Worm (Caenorhabditis elegans) whole organism, young adult: ENCODE results near the gene T26H10.2.

ENCODE experiments used
- F33H1.4 ChIP-seq: fragments of 200-800 bp; sonication (Bioruptor generic); IDR thresholded peaks from 2 replicates; pipeline ENCODE4 v1.3.6; 2022; ENCODE audit warnings: missing genetic modification reagents, missing genetic modification characterization, missing compliant biosample characterization
- F55B11.4 ChIP-seq: sonication (generic microtip); optimal IDR thresholded peaks from 2 replicates; lab custom pipeline; 2016; ENCODE audit warnings: missing compliant biosample characterization, missing genetic modification characterization, borderline replicate concordance; ENCODE audit not compliant: insufficient read depth
- F57A8.1 ChIP-seq: fragments of 200-800 bp; sonication (Bioruptor generic); optimal IDR thresholded peaks from 2 replicates; lab custom pipeline; 2018; ENCODE audit warnings: mild to moderate bottlenecking, missing genetic modification characterization, moderate library complexity, missing compliant biosample characterization
- F57C9.4 ChIP-seq: sonication (generic microtip); optimal IDR thresholded peaks from 2 replicates; lab custom pipeline; 2017; ENCODE audit warnings: mild to moderate bottlenecking, missing genetic modification characterization, missing compliant biosample characterization
- K11D2.4 ChIP-seq: fragments of 200-800 bp; sonication (Bioruptor generic); IDR thresholded peaks from 2 replicates; pipeline ENCODE4 v1.3.6; 2022; ENCODE audit warnings: missing genetic modification reagents, missing genetic modification characterization, missing compliant biosample characterization
- K12H6.12 ChIP-seq: fragments of 200-800 bp; sonication (Bioruptor generic); optimal IDR thresholded peaks from 2 replicates; lab custom pipeline; 2018; ENCODE audit warnings: mild to moderate bottlenecking, missing genetic modification characterization, missing compliant biosample characterization
- Y53F4B.3 ChIP-seq: fragments of 200-800 bp; sonication (Bioruptor generic); IDR thresholded peaks from 2 replicates; pipeline ENCODE4 v1.3.6; 2022; ENCODE audit warnings: missing genetic modification reagents, missing genetic modification characterization, missing compliant biosample characterization
- Y53G8AR.9 ChIP-seq: fragments of 200-800 bp; sonication (Bioruptor generic); conservative IDR thresholded peaks from 2 replicates; pipeline ENCODE4 v1.3.6; 2022; ENCODE audit warnings: missing genetic modification reagents, missing genetic modification characterization, missing compliant biosample characterization
- Y95B8A.8 ChIP-seq: fragments of 200-800 bp; sonication (Bioruptor generic); IDR thresholded peaks from 2 replicates; pipeline ENCODE4 v1.3.6; 2022; ENCODE audit warnings: missing genetic modification reagents, missing genetic modification characterization, missing compliant biosample characterization
- aptf-3 ChIP-seq: fragments of 200-800 bp; sonication (Bioruptor generic); IDR thresholded peaks from 2 replicates; pipeline ENCODE4 v1.3.6; 2022; ENCODE audit warnings: missing genetic modification characterization, missing compliant biosample characterization
- atf-7 ChIP-seq: sonication (generic microtip); optimal IDR thresholded peaks from 2 replicates; lab custom pipeline; 2017; ENCODE audit warnings: mild to moderate bottlenecking, missing genetic modification characterization, missing compliant biosample characterization
- ccch-3 ChIP-seq: fragments of 200-800 bp; sonication (Bioruptor generic); optimal IDR thresholded peaks from 2 replicates; lab custom pipeline; 2018; ENCODE audit warnings: mild to moderate bottlenecking, missing genetic modification characterization, missing compliant biosample characterization
- ceh-100 ChIP-seq: fragments of 200-800 bp; sonication (Bioruptor generic); IDR thresholded peaks from 2 replicates; pipeline ENCODE4 v1.3.6; 2022; ENCODE audit warnings: missing genetic modification reagents, missing genetic modification characterization, missing compliant biosample characterization
- chd-7 ChIP-seq: sonication (generic microtip); optimal IDR thresholded peaks from 2 replicates; lab custom pipeline; 2016; ENCODE audit warnings: mild to moderate bottlenecking, missing genetic modification characterization, moderate library complexity, missing compliant biosample characterization
- dpff-1 ChIP-seq: sonication (generic microtip); optimal IDR thresholded peaks from 2 replicates; lab custom pipeline; 2017; ENCODE audit warnings: mild to moderate bottlenecking, missing genetic modification characterization, missing compliant biosample characterization
- egrh-3 ChIP-seq: fragments of 200-800 bp; sonication (Bioruptor generic); IDR thresholded peaks from 2 replicates; pipeline ENCODE4 v1.3.6; 2022; ENCODE audit warnings: missing genetic modification reagents, missing genetic modification characterization, missing compliant biosample characterization
- him-1 ChIP-seq: sonication (generic microtip); optimal IDR thresholded peaks from 2 replicates; lab custom pipeline; 2016; ENCODE audit warnings: missing genotype, missing genetic modification reagents, missing genetic modification characterization, missing compliant biosample characterization
- hlh-26 ChIP-seq: fragments of 200-800 bp; sonication (Bioruptor generic); conservative IDR thresholded peaks from 2 replicates; pipeline ENCODE4 v1.3.6; 2022; ENCODE audit warnings: missing genetic modification reagents, missing genetic modification characterization, missing compliant biosample characterization
- hmg-20 ChIP-seq: fragments of 200-800 bp; sonication (Bioruptor generic); IDR thresholded peaks from 2 replicates; pipeline ENCODE4 v1.3.6; 2022; ENCODE audit warnings: missing genetic modification reagents, missing genetic modification characterization, missing compliant biosample characterization
- hsf-1 ChIP-seq: fragments of 200-800 bp; sonication (Bioruptor generic); IDR thresholded peaks from 2 replicates; pipeline ENCODE4 v1.3.6; 2022; ENCODE audit warnings: missing genetic modification reagents, missing genetic modification characterization, missing compliant biosample characterization
- lag-1 ChIP-seq: fragments of 200-800 bp; sonication (Bioruptor generic); IDR thresholded peaks from 2 replicates; pipeline ENCODE4 v1.3.6; 2022; ENCODE audit warnings: missing genetic modification reagents, missing genetic modification characterization, missing compliant biosample characterization
- lir-1 ChIP-seq: fragments of 200-800 bp; sonication (Bioruptor generic); conservative IDR thresholded peaks from 2 replicates; pipeline ENCODE4 v1.3.6; 2022; ENCODE audit warnings: missing genetic modification reagents, missing genetic modification characterization, missing compliant biosample characterization
- madf-10 ChIP-seq: sonication (generic microtip); optimal IDR thresholded peaks from 2 replicates; lab custom pipeline; 2016; ENCODE audit warnings: mild to moderate bottlenecking, missing genetic modification characterization, missing compliant biosample characterization
- madf-8 ChIP-seq: fragments of 200-800 bp; sonication (Bioruptor generic); conservative IDR thresholded peaks from 2 replicates; pipeline ENCODE4 v1.3.6; 2022; ENCODE audit warnings: missing genetic modification reagents, missing genetic modification characterization, missing compliant biosample characterization
- mcd-1 ChIP-seq: fragments of 200-800 bp; sonication (Bioruptor generic); IDR thresholded peaks from 2 replicates; pipeline ENCODE4 v1.3.6; 2022; ENCODE audit warnings: missing genetic modification reagents, missing genetic modification characterization, missing compliant biosample characterization
- mel-28 ChIP-seq: sonication (generic microtip); optimal IDR thresholded peaks from 2 replicates; lab custom pipeline; 2016; ENCODE audit warnings: borderline replicate concordance, mild to moderate bottlenecking, missing genetic modification characterization, missing compliant biosample characterization
- nfya-2 ChIP-seq: fragments of 200-800 bp; sonication (Bioruptor generic); IDR thresholded peaks from 2 replicates; pipeline ENCODE4 v1.3.6; 2022; ENCODE audit warnings: missing genetic modification reagents, missing genetic modification characterization, missing compliant biosample characterization
- nhr-120 ChIP-seq: fragments of 200-800 bp; sonication (Bioruptor generic); IDR thresholded peaks from 2 replicates; pipeline ENCODE4 v1.3.6; 2022; ENCODE audit warnings: missing genetic modification characterization, missing compliant biosample characterization
- nhr-90 ChIP-seq: sonication (generic microtip); optimal IDR thresholded peaks from 2 replicates; lab custom pipeline; 2016; ENCODE audit warnings: missing genotype, mild to moderate bottlenecking, missing genetic modification characterization, missing compliant biosample characterization
- pbrm-1 ChIP-seq: fragments of 200-800 bp; sonication (Bioruptor generic); IDR thresholded peaks from 2 replicates; pipeline ENCODE4 v1.3.6; 2022; ENCODE audit warnings: missing genetic modification reagents, missing genetic modification characterization, missing compliant biosample characterization
- pha-4 ChIP-seq: fragments of 150-350 bp; sonication (generic microtip); optimal IDR thresholded peaks from 2 replicates; lab custom pipeline; 2014; ENCODE audit warnings: missing biosample characterization, missing genetic modification reagents, missing genetic modification characterization
- xnd-1 ChIP-seq: sonication (generic microtip); optimal IDR thresholded peaks from 2 replicates; lab custom pipeline; 2016; ENCODE audit warnings: missing genotype, missing genetic modification reagents, missing genetic modification characterization, missing compliant biosample characterization
- ztf-18 ChIP-seq: sonication (generic microtip); optimal IDR thresholded peaks from 2 replicates; lab custom pipeline; 2016; ENCODE audit warnings: missing genotype, mild to moderate bottlenecking, missing genetic modification characterization, missing compliant biosample characterization

Gene T26H10.2

ce11 chrV:11386428-11386827, 38.0 kb downstream of the T26H10.2 start, which contains the start of gene F55C10.4:
Gene F55C10.4 (plus strand): TSS chrV:11386728.
- TF ChIP-seq xnd-1 (tag; lab: Kevin White, UChicago) (no peak), Y53F4B.3 (GFP tag; lab: Robert Waterston, UW) (no peak), chd-7 (tag; lab: Kevin White, UChicago) (no peak), lag-1 (GFP tag; lab: Robert Waterston, UW) (no peak), K11D2.4 (GFP tag; lab: Robert Waterston, UW) (no peak), nfya-2 (GFP tag; lab: Robert Waterston, UW) (no peak), pbrm-1 (GFP tag; lab: Robert Waterston, UW) (no peak), madf-10 (tag; lab: Kevin White, UChicago) (no peak), mel-28 (tag; lab: Kevin White, UChicago) (no peak), nhr-120 (GFP tag; lab: Robert Waterston, UW) (no peak), madf-8 (no peak), lir-1 (no peak), K12H6.12 (no peak), F33H1.4 (no peak), ztf-18 (tag; lab: Kevin White, UChicago) (no peak), nhr-90 (tag; lab: Kevin White, UChicago) (no peak), hmg-20 (GFP tag; lab: Robert Waterston, UW) (no peak), atf-7 (no peak), ceh-100 (no peak)

- TF ChIP-seq egrh-3 (GFP tag; lab: Robert Waterston, UW) = peak; percentile 66; the same call in 1 of the 2 replicates
These were observed 38.9 kb downstream of the T26H10.2 start for ce11 chrV:11385583-11385982.

ce11 chrV:11385060-11385459, 39.4 kb downstream of the T26H10.2 start, which contains the start of gene col-154:
Gene col-154 (plus strand): TSS chrV:11385360.
- TF ChIP-seq F55B11.4 (tag; lab: Kevin White, UChicago) (no peak), F57A8.1 (GFP tag; lab: Kevin White, UChicago) (no peak), nfya-2 (GFP tag; lab: Robert Waterston, UW) (no peak), Y53G8AR.9 (GFP tag; lab: Robert Waterston, UW) (no peak), him-1 (tag; lab: Kevin White, UChicago) (no peak)
- TF ChIP-seq, all 124 proteins: peak for 0

- TF ChIP-seq mcd-1 (GFP tag; lab: Robert Waterston, UW) (no peak), Y95B8A.8 (GFP tag; lab: Robert Waterston, UW) (no peak), hsf-1 (GFP tag; lab: Robert Waterston, UW) (no peak), pha-4 (tag; lab: Kevin White, UChicago) (no peak), aptf-3 (GFP tag; lab: Robert Waterston, UW) (no peak)
These were observed 41.4 kb downstream of the T26H10.2 start, which contains the start of gene F55C10.5 for ce11 chrV:11383032-11383431. Gene F55C10.5 (plus strand): TSS chrV:11383105.

- no peak for TF ChIP-seq madf-8
- no peak for TF ChIP-seq hlh-26 (GFP tag; lab: Robert Waterston, UW)
- TF ChIP-seq ccch-3 (GFP tag; lab: Kevin White, UChicago) = no peak
- TF ChIP-seq dpff-1 (tag; lab: Kevin White, UChicago) = no peak
- TF ChIP-seq F57C9.4 = no peak
These were observed 43.9 kb downstream of the T26H10.2 start for ce11 chrV:11380571-11380970.
